Fruit fly (Drosophila melanogaster) whole organism, embryonic: ENCODE measurements around the gene RabX4.

ENCODE experiments used
- Atf3 ChIP-seq: fragments of 200-800 bp; sonication (Bioruptor generic); optimal IDR thresholded peaks from 3 replicates; lab custom pipeline; 2016; ENCODE audit warnings: missing biosample characterization, missing genetic modification characterization
- B-H2 ChIP-seq: fragments of 200-800 bp; sonication (Bioruptor generic); optimal IDR thresholded peaks from 2 replicates; lab custom pipeline; 2018; ENCODE audit warnings: missing biosample characterization, mild to moderate bottlenecking, missing genetic modification characterization
- CG10147 ChIP-seq: fragments of 200-800 bp; sonication (Bioruptor generic); optimal IDR thresholded peaks from 2 replicates; lab custom pipeline; 2019; ENCODE audit warnings: missing biosample characterization, mild to moderate bottlenecking, missing genetic modification characterization, moderate library complexity
- CG11085 ChIP-seq: fragments of 200-800 bp; sonication (Bioruptor generic); IDR thresholded peaks from 2 replicates; pipeline ENCODE4 v1.3.6; 2022; ENCODE audit warnings: missing biosample characterization, missing genetic modification characterization
- CG11560 ChIP-seq: fragments of 200-800 bp; sonication (Bioruptor generic); IDR thresholded peaks from 3 replicates; pipeline ENCODE4 v1.3.6; 2022; ENCODE audit warnings: missing biosample characterization, missing genetic modification characterization
- CG11723 ChIP-seq: fragments of 200-800 bp; sonication (Bioruptor generic); optimal IDR thresholded peaks from 2 replicates; lab custom pipeline; 2017; ENCODE audit warnings: missing biosample characterization, mild to moderate bottlenecking, missing genetic modification characterization
- CG12219 ChIP-seq: fragments of 200-800 bp; sonication (Bioruptor generic); optimal IDR thresholded peaks from 3 replicates; lab custom pipeline; 2018; ENCODE audit warnings: missing biosample characterization, mild to moderate bottlenecking, missing genetic modification characterization
- CG12236 ChIP-seq: fragments of 200-800 bp; sonication (Bioruptor generic); optimal IDR thresholded peaks from 2 replicates; lab custom pipeline; 2016; ENCODE audit warnings: missing biosample characterization, missing genetic modification characterization
- CG13123 ChIP-seq: fragments of 200-800 bp; sonication (Bioruptor generic); optimal IDR thresholded peaks from 2 replicates; lab custom pipeline; 2016; ENCODE audit warnings: missing biosample characterization, missing genetic modification characterization
- CG13894 ChIP-seq: fragments of 200-800 bp; sonication (Bioruptor generic); optimal IDR thresholded peaks from 3 replicates; lab custom pipeline; 2018; ENCODE audit warnings: missing biosample characterization, mild to moderate bottlenecking, missing genetic modification characterization, moderate library complexity
- CG16813 ChIP-seq: fragments of 200-800 bp; sonication (Bioruptor generic); IDR thresholded peaks from 3 replicates; pipeline ENCODE4 v1.3.6; 2022; ENCODE audit warnings: missing biosample characterization, missing genetic modification characterization; ENCODE audit not compliant: partially characterized antibody
- CG18599 ChIP-seq: fragments of 200-800 bp; sonication (Bioruptor generic); optimal IDR thresholded peaks from 3 replicates; lab custom pipeline; 2017; ENCODE audit warnings: missing biosample characterization, missing genetic modification characterization, mild to moderate bottlenecking, moderate library complexity, missing genetic modification reagents
- CG32532 ChIP-seq: fragments of 200-800 bp; sonication (Bioruptor generic); IDR thresholded peaks from 2 replicates; pipeline ENCODE4 v1.3.6; 2022; ENCODE audit warnings: missing biosample characterization, missing genetic modification characterization
- CG34376 ChIP-seq: fragments of 200-800 bp; sonication (Bioruptor generic); optimal IDR thresholded peaks from 2 replicates; lab custom pipeline; 2018; ENCODE audit warnings: missing biosample characterization, mild to moderate bottlenecking, missing genetic modification characterization
- CG4282 ChIP-seq: fragments of 200-800 bp; sonication (Bioruptor generic); optimal IDR thresholded peaks from 2 replicates; lab custom pipeline; 2016; ENCODE audit warnings: missing biosample characterization, missing genetic modification characterization
- CG4328 ChIP-seq: fragments of 200-800 bp; sonication (Bioruptor generic); optimal IDR thresholded peaks from 3 replicates; lab custom pipeline; 2017; ENCODE audit warnings: missing biosample characterization, missing genetic modification reagents, missing genetic modification characterization
- CG5953 ChIP-seq: fragments of 200-800 bp; sonication (Bioruptor generic); IDR thresholded peaks from 2 replicates; pipeline ENCODE4 v1.3.6; 2022; ENCODE audit warnings: missing biosample characterization, missing genetic modification characterization
- CrebB ChIP-seq: fragments of 200-800 bp; sonication (Bioruptor generic); optimal IDR thresholded peaks from 3 replicates; lab custom pipeline; 2018; ENCODE audit warnings: missing biosample characterization, mild to moderate bottlenecking, missing genetic modification characterization
- Dll ChIP-seq: fragments of 200-800 bp; sonication (Bioruptor generic); IDR thresholded peaks from 4 replicates; pipeline ENCODE4 v1.3.6; 2022; ENCODE audit warnings: missing biosample characterization, missing genetic modification characterization; ENCODE audit not compliant: partially characterized antibody
- Dref ChIP-seq: fragments of 200-800 bp; sonication (Bioruptor generic); IDR thresholded peaks from 2 replicates; pipeline ENCODE4 v1.3.6; 2022; ENCODE audit warnings: missing biosample characterization, missing genetic modification characterization
- Drgx ChIP-seq: fragments of 200-800 bp; sonication (Bioruptor generic); IDR thresholded peaks from 2 replicates; pipeline ENCODE4 v1.3.6; 2022; ENCODE audit warnings: missing biosample characterization, missing genetic modification characterization
- Hey ChIP-seq: fragments of 200-800 bp; sonication (Bioruptor generic); optimal IDR thresholded peaks from 3 replicates; lab custom pipeline; 2018; ENCODE audit warnings: missing biosample characterization, mild to moderate bottlenecking, missing genetic modification characterization
- Meics ChIP-seq: fragments of 200-800 bp; sonication (Bioruptor generic); optimal IDR thresholded peaks from 2 replicates; lab custom pipeline; 2017; ENCODE audit warnings: missing biosample characterization, mild to moderate bottlenecking, missing genetic modification characterization
- Mes4 ChIP-seq: fragments of 200-800 bp; sonication (Bioruptor generic); optimal IDR thresholded peaks from 2 replicates; lab custom pipeline; 2016; ENCODE audit warnings: missing biosample characterization, missing genetic modification characterization
- Neu2 ChIP-seq: fragments of 200-800 bp; sonication (Bioruptor generic); optimal IDR thresholded peaks from 3 replicates; lab custom pipeline; 2016; ENCODE audit warnings: missing biosample characterization, missing genetic modification characterization, borderline replicate concordance
- Nf-YA ChIP-seq: fragments of 200-800 bp; sonication (Bioruptor generic); IDR thresholded peaks from 2 replicates; pipeline ENCODE4 v1.3.6; 2022; ENCODE audit warnings: missing biosample characterization, missing genetic modification characterization
- PHDP ChIP-seq: fragments of 200-800 bp; sonication (Bioruptor generic); optimal IDR thresholded peaks from 3 replicates; lab custom pipeline; 2018; ENCODE audit warnings: missing biosample characterization, mild to moderate bottlenecking, missing genetic modification characterization, moderate library complexity
- Scr ChIP-seq: fragments of 200-800 bp; sonication (Bioruptor generic); IDR thresholded peaks from 2 replicates; pipeline ENCODE4 v1.3.6; 2022; ENCODE audit warnings: missing biosample characterization, missing genetic modification characterization; ENCODE audit not compliant: partially characterized antibody
- ara ChIP-seq: fragments of 200-800 bp; sonication (Bioruptor generic); IDR thresholded peaks from 2 replicates; pipeline ENCODE4 v1.3.6; 2022; ENCODE audit warnings: missing biosample characterization, missing genetic modification characterization
- dmrt99B ChIP-seq: fragments of 200-800 bp; sonication (Bioruptor generic); optimal IDR thresholded peaks from 2 replicates; lab custom pipeline; 2018; ENCODE audit warnings: missing biosample characterization, mild to moderate bottlenecking, missing genetic modification characterization, moderate library complexity
- fru ChIP-seq: fragments of >200 bp; optimal IDR thresholded peaks from 2 replicates; lab custom pipeline; 2017
- gce ChIP-seq: fragments of 200-800 bp; sonication (Bioruptor generic); IDR thresholded peaks from 3 replicates; pipeline ENCODE4 v1.3.6; 2022; ENCODE audit warnings: missing biosample characterization, missing genetic modification characterization
- gem ChIP-seq: fragments of 200-800 bp; sonication (Bioruptor generic); optimal IDR thresholded peaks from 2 replicates; lab custom pipeline; 2019; ENCODE audit warnings: missing biosample characterization, mild to moderate bottlenecking, missing genetic modification characterization, moderate library complexity
- hkb ChIP-seq, 2 experiments: fragments of 200-800 bp in 1 of 2; fragments of >200 bp in 1 of 2; sonication (Bioruptor generic) in 1 of 2; IDR thresholded peaks in 1 of 2; optimal IDR thresholded peaks in 1 of 2; 2 replicates each; pipeline versions ENCODE4 v1.3.6 to Lab custom; 2017 to 2022; ENCODE audit warnings: missing biosample characterization in 1 of 2, missing genetic modification characterization in 1 of 2
- inv ChIP-seq: fragments of 200-800 bp; sonication (Bioruptor generic); IDR thresholded peaks from 2 replicates; pipeline ENCODE4 v1.3.6; 2022; ENCODE audit warnings: missing biosample characterization, missing genetic modification characterization; ENCODE audit not compliant: partially characterized antibody
- jing ChIP-seq: fragments of 200-800 bp; sonication (Bioruptor generic); optimal IDR thresholded peaks from 2 replicates; lab custom pipeline; 2018; ENCODE audit warnings: missing biosample characterization, mild to moderate bottlenecking, missing genetic modification characterization
- ken ChIP-seq: fragments of 200-800 bp; sonication (Bioruptor generic); IDR thresholded peaks from 3 replicates; pipeline ENCODE4 v1.3.6; 2022; ENCODE audit warnings: missing biosample characterization, missing genetic modification characterization
- klu ChIP-seq: fragments of 200-800 bp; sonication (Bioruptor generic); IDR thresholded peaks from 2 replicates; pipeline ENCODE4 v1.3.6; 2022; ENCODE audit warnings: missing biosample characterization, missing genetic modification characterization
- knrl ChIP-seq: fragments of 200-800 bp; sonication (Bioruptor generic); IDR thresholded peaks from 3 replicates; pipeline ENCODE4 v1.3.6; 2022; ENCODE audit warnings: missing biosample characterization, missing genetic modification characterization; ENCODE audit not compliant: partially characterized antibody
- lov ChIP-seq, 2 experiments: fragments of 200-800 bp in 1 of 2; fragments of >200 bp in 1 of 2; sonication (Bioruptor generic) in 1 of 2; IDR thresholded peaks in 1 of 2; optimal IDR thresholded peaks in 1 of 2; 2 replicates in 1 of 2; 3 replicates in 1 of 2; pipeline versions ENCODE4 v1.3.6 to Lab custom; 2017 to 2022; ENCODE audit warnings: missing biosample characterization in 1 of 2, missing genetic modification characterization in 1 of 2
- nerfin-2 ChIP-seq: fragments of 200-800 bp; sonication (Bioruptor generic); IDR thresholded peaks from 2 replicates; pipeline ENCODE4 v1.3.6; 2022; ENCODE audit warnings: missing biosample characterization, missing genetic modification characterization; ENCODE audit not compliant: partially characterized antibody
- oc ChIP-seq: fragments of 200-800 bp; sonication (Bioruptor generic); optimal IDR thresholded peaks from 2 replicates; lab custom pipeline; 2018; ENCODE audit warnings: missing biosample characterization, mild to moderate bottlenecking, missing genetic modification characterization, moderate library complexity
- pho ChIP-seq: fragments of 200-800 bp; sonication (Bioruptor generic); optimal IDR thresholded peaks from 2 replicates; lab custom pipeline; 2016; ENCODE audit warnings: missing biosample characterization, missing genetic modification characterization
- sens-2 ChIP-seq: fragments of 200-800 bp; sonication (Bioruptor generic); IDR thresholded peaks from 2 replicates; pipeline ENCODE4 v1.3.6; 2022; ENCODE audit warnings: missing biosample characterization, missing genetic modification characterization
- seq ChIP-seq: fragments of 200-800 bp; sonication (Bioruptor generic); IDR thresholded peaks from 2 replicates; pipeline ENCODE4 v1.3.6; 2022; ENCODE audit warnings: missing biosample characterization, missing genetic modification characterization
- sr ChIP-seq: fragments of 200-800 bp; sonication (Bioruptor generic); IDR thresholded peaks from 3 replicates; pipeline ENCODE4 v1.3.6; 2022; ENCODE audit warnings: missing biosample characterization, missing genetic modification characterization
- tll ChIP-seq, 2 experiments: fragments of 200-800 bp in 1 of 2; fragments of >200 bp in 1 of 2; sonication (Bioruptor generic) in 1 of 2; optimal IDR thresholded peaks; 2 replicates each; lab custom pipeline; 2017 to 2019; ENCODE audit warnings: missing biosample characterization in 2 of 2, missing genetic modification characterization in 2 of 2, mild to moderate bottlenecking in 1 of 2, moderate library complexity in 1 of 2
- tna ChIP-seq: fragments of 200-800 bp; sonication (Bioruptor generic); IDR thresholded peaks from 2 replicates; pipeline ENCODE4 v1.3.6; 2022; ENCODE audit warnings: missing biosample characterization, missing genetic modification characterization; ENCODE audit not compliant: partially characterized antibody

The RabX4 gene

DNA sequence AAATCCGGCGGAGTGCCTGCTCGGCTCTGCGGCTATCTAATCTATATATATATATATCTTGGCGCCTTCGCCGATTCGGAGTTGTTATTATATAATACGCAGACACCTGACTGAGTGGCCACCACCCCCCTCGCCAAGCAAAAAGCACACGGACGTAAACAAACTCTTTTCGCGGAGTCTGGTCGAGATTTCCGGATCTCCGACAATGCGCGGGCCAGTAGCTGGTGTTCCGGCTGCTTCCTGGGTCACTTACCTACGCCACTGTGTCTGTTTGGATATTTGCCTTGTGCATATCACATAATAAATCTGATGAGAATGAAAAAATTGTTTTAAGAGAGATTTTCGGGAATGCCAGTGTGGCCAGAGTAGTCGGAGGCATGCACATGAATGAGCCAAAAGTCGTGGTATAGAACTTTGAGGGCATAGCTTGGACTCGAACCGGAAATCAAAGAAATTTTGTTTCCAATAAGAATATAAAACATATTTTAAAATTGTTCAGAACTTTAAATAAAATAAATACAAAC lies 41.1 kb downstream of the RabX4 start, which contains the start of gene CG5805 (continued):
- TF ChIP-seq tll (GFP tag; optimal IDR thresholded peaks at IDR 0.05; lab: Kevin White, UChicago) (peak in 1 of 2 experiments; percentile 23), lov (optimal IDR thresholded peaks at IDR 0.05; lab: Kevin White, UChicago) (no peak), lov (GFP tag; IDR thresholded peaks at IDR 0.05; lab: Robert Waterston, UW) (peak; percentile 92), Neu2 (GFP tag; lab: Kevin White, UChicago) (no peak), klu (GFP tag; lab: Robert Waterston, UW) (peak; percentile 54; the same call in 1 of the 2 replicates), fru (lab: Kevin White, UChicago) (no peak), CG13123 (GFP tag; lab: Kevin White, UChicago) (no peak), CG13894 (tag; lab: Kevin White, UChicago) (peak; percentile 58), CG18599 (GFP tag; lab: Kevin White, UChicago) (peak; percentile 84), pho (GFP tag; lab: Kevin White, UChicago) (peak; percentile 76), Scr (peak; percentile 21; the same call in 1 of the 2 replicates), gce (GFP tag; lab: Robert Waterston, UW) (peak; percentile 71; the same call in 1 of the 3 replicates), Dll (GFP tag; lab: Robert Waterston, UW) (no peak), CrebB (tag; lab: Kevin White, UChicago) (peak; percentile 77), CG12236 (peak; percentile 53), CG5953 (GFP tag; lab: Robert Waterston, UW) (peak; percentile 70; the same call in 1 of the 2 replicates), B-H2 (GFP tag; lab: Kevin White, UChicago) (peak; percentile 86), CG32532 (GFP tag; lab: Robert Waterston, UW) (peak; percentile 88), dmrt99B (tag; lab: Kevin White, UChicago) (peak; percentile 72), hkb (optimal IDR thresholded peaks at IDR 0.05; lab: Kevin White, UChicago) (no peak), hkb (GFP tag; IDR thresholded peaks at IDR 0.05; lab: Robert Waterston, UW) (peak; percentile 81), sr (GFP tag; lab: Robert Waterston, UW) (peak; percentile 81), CG10147 (peak; percentile 80), CG11723 (peak; percentile 75), CG12219 (GFP tag; lab: Kevin White, UChicago) (peak; percentile 79), Meics (GFP tag; lab: Kevin White, UChicago) (peak; percentile 94), Nf-YA (GFP tag; lab: Robert Waterston, UW) (peak; percentile 76), oc (tag; lab: Kevin White, UChicago) (peak; percentile 20), Atf3 (GFP tag; lab: Kevin White, UChicago) (peak; percentile 47), ara (peak; percentile 73), ken (GFP tag; lab: Robert Waterston, UW) (peak; percentile 89), inv (GFP tag; lab: Robert Waterston, UW) (0 out of 2 replicates have a peak, but pooled peaks have one; percentile 21), knrl (GFP tag; lab: Robert Waterston, UW) (no peak; the same call in 2 of the 3 replicates), Hey (tag; lab: Kevin White, UChicago) (peak; percentile 62), sens-2 (GFP tag; lab: Robert Waterston, UW) (peak; percentile 70), nerfin-2 (GFP tag; lab: Robert Waterston, UW) (no peak), Dref (GFP tag; lab: Robert Waterston, UW) (peak; percentile 45), PHDP (tag; lab: Kevin White, UChicago) (peak; percentile 87), CG11085 (GFP tag; lab: Robert Waterston, UW) (peak; percentile 83), CG4282 (GFP tag; lab: Kevin White, UChicago) (no peak), gem (tag; lab: Kevin White, UChicago) (no peak), seq (peak; percentile 56; the same call in 1 of the 2 replicates), CG34376 (GFP tag; lab: Kevin White, UChicago) (peak; percentile 91), jing (GFP tag; lab: Kevin White, UChicago) (peak; percentile 63), CG16813 (GFP tag; lab: Robert Waterston, UW) (no peak), CG11560 (tag; lab: Robert Waterston, UW) (no peak; the same call in 2 of the 3 replicates), CG4328 (peak; percentile 83), Drgx (GFP tag; lab: Robert Waterston, UW) (peak; percentile 11; the same call in 1 of the 2 replicates), tna (peak; percentile 9; the same call in 1 of the 2 replicates), Mes4 (GFP tag; lab: Kevin White, UChicago) (peak; percentile 75)
